Worm (Caenorhabditis elegans) whole organism, L3 larva: Measurements from ENCODE around the gene dim-1.

ENCODE experiments used
- ZK546.5 ChIP-seq: sonication (generic microtip); optimal IDR thresholded peaks from 2 replicates; lab custom pipeline; 2017; ENCODE audit warnings: missing biosample characterization, missing genetic modification characterization
- aly-2 ChIP-seq: fragments of 150-350 bp; optimal IDR thresholded peaks from 2 replicates; lab custom pipeline; 2014; ENCODE audit warnings: missing biosample characterization, missing genetic modification characterization
- ama-1 ChIP-seq: fragments of 150-350 bp; optimal IDR thresholded peaks from 2 replicates; lab custom pipeline; 2018
- ceh-28 ChIP-seq: fragments of 150-350 bp; optimal IDR thresholded peaks from 2 replicates; lab custom pipeline; 2014; ENCODE audit warnings: missing biosample characterization, missing genetic modification reagents, missing genetic modification characterization
- ceh-82 ChIP-seq: fragments of 150-350 bp; optimal IDR thresholded peaks from 2 replicates; lab custom pipeline; 2014; ENCODE audit warnings: missing biosample characterization, missing genetic modification characterization
- ceh-9 ChIP-seq: sonication (generic microtip); optimal IDR thresholded peaks from 2 replicates; lab custom pipeline; 2018; ENCODE audit warnings: missing biosample characterization, missing genetic modification characterization
- daf-12 ChIP-seq: fragments of 150-350 bp; optimal IDR thresholded peaks from 2 replicates; lab custom pipeline; 2014; ENCODE audit warnings: missing biosample characterization, missing genetic modification reagents, missing genetic modification characterization
- elt-1 ChIP-seq: fragments of 150-350 bp; optimal IDR thresholded peaks from 2 replicates; lab custom pipeline; 2014; ENCODE audit warnings: missing biosample characterization, missing genetic modification characterization
- elt-2 ChIP-seq: sonication (generic microtip); optimal IDR thresholded peaks from 2 replicates; lab custom pipeline; 2016; ENCODE audit warnings: missing genetic modification reagents, mild to moderate bottlenecking, missing genetic modification characterization, missing compliant biosample characterization
- eor-1 ChIP-seq, 2 experiments: fragments of 150-350 bp; optimal IDR thresholded peaks; 2 replicates each; lab custom pipeline; 2014 to 2018; ENCODE audit warnings: missing biosample characterization in 2 of 2, missing genetic modification characterization in 2 of 2
- fkh-10 ChIP-seq: sonication (generic microtip); optimal IDR thresholded peaks from 2 replicates; lab custom pipeline; 2017; ENCODE audit warnings: missing biosample characterization, missing genetic modification reagents, missing genetic modification characterization
- fkh-2 ChIP-seq: fragments of 150-350 bp; optimal IDR thresholded peaks from 2 replicates; lab custom pipeline; 2014; ENCODE audit warnings: missing biosample characterization, missing genetic modification reagents, missing genetic modification characterization
- fos-1 ChIP-seq: fragments of 150-350 bp; optimal IDR thresholded peaks from 2 replicates; lab custom pipeline; 2014; ENCODE audit warnings: missing biosample characterization, missing genetic modification characterization
- jun-1 ChIP-seq: fragments of 150-350 bp; optimal IDR thresholded peaks from 2 replicates; lab custom pipeline; 2014; ENCODE audit warnings: missing biosample characterization, missing genetic modification reagents, missing genetic modification characterization
- lin-39 ChIP-seq: fragments of 150-350 bp; optimal IDR thresholded peaks from 2 replicates; lab custom pipeline; 2018; ENCODE audit warnings: missing biosample characterization, missing genetic modification reagents, missing genetic modification characterization
- lsy-12 ChIP-seq: sonication (generic microtip); optimal IDR thresholded peaks from 2 replicates; lab custom pipeline; 2016; ENCODE audit warnings: mild to moderate bottlenecking, missing genetic modification characterization, missing compliant biosample characterization
- mdl-1 ChIP-seq: fragments of 150-350 bp; optimal IDR thresholded peaks from 2 replicates; lab custom pipeline; 2014; ENCODE audit warnings: missing biosample characterization, missing genetic modification characterization
- mml-1 ChIP-seq: fragments of 150-350 bp; sonication (generic microtip); optimal IDR thresholded peaks from 3 replicates; lab custom pipeline; 2014; ENCODE audit warnings: missing biosample characterization, missing genetic modification characterization
- nfya-1 ChIP-seq: sonication (generic microtip); optimal IDR thresholded peaks from 2 replicates; lab custom pipeline; 2017; ENCODE audit warnings: missing genetic modification characterization, mild to moderate bottlenecking, missing compliant biosample characterization, antibody characterized with exemption, moderate library complexity; ENCODE audit not compliant: insufficient read depth
- nhr-12 ChIP-seq: fragments of 150-350 bp; optimal IDR thresholded peaks from 2 replicates; lab custom pipeline; 2014; ENCODE audit warnings: missing biosample characterization, missing genetic modification characterization
- nhr-23 ChIP-seq: fragments of 150-350 bp; optimal IDR thresholded peaks from 2 replicates; lab custom pipeline; 2014; ENCODE audit warnings: missing biosample characterization, missing genetic modification reagents, missing genetic modification characterization
- nhr-25 ChIP-seq: sonication (generic microtip); optimal IDR thresholded peaks from 2 replicates; lab custom pipeline; 2017; ENCODE audit warnings: missing biosample characterization, missing genetic modification characterization
- nhr-28 ChIP-seq: fragments of 150-350 bp; optimal IDR thresholded peaks from 2 replicates; lab custom pipeline; 2014; ENCODE audit warnings: missing biosample characterization, missing genetic modification characterization
- nhr-67 ChIP-seq: fragments of 150-350 bp; optimal IDR thresholded peaks from 2 replicates; lab custom pipeline; 2014; ENCODE audit warnings: missing biosample characterization, missing genetic modification characterization
- nhr-76 ChIP-seq: fragments of 150-350 bp; sonication (generic microtip); optimal IDR thresholded peaks from 5 replicates; lab custom pipeline; 2014; ENCODE audit warnings: missing biosample characterization, missing genetic modification characterization
- nhr-77 ChIP-seq: fragments of 150-350 bp; optimal IDR thresholded peaks from 2 replicates; lab custom pipeline; 2014; ENCODE audit warnings: missing biosample characterization, missing genetic modification characterization
- pha-4 ChIP-seq: fragments of 150-350 bp; optimal IDR thresholded peaks from 2 replicates; lab custom pipeline; 2014; ENCODE audit warnings: missing biosample characterization, missing genetic modification reagents, missing genetic modification characterization
- pqm-1 ChIP-seq: fragments of 150-350 bp; optimal IDR thresholded peaks from 2 replicates; lab custom pipeline; 2017; ENCODE audit warnings: missing biosample characterization, missing genetic modification characterization, inconsistent platforms
- skn-1 ChIP-seq: fragments of 150-350 bp; optimal IDR thresholded peaks from 2 replicates; lab custom pipeline; 2014; ENCODE audit warnings: missing biosample characterization, missing genetic modification characterization
- snpc-4 ChIP-seq: fragments of 150-350 bp; optimal IDR thresholded peaks from 2 replicates; lab custom pipeline; 2014; ENCODE audit warnings: missing biosample characterization, missing genetic modification characterization
- tbx-2 ChIP-seq: sonication (generic microtip); optimal IDR thresholded peaks from 2 replicates; lab custom pipeline; 2016; ENCODE audit warnings: mild to moderate bottlenecking, missing genetic modification characterization, missing compliant biosample characterization
- ztf-11 ChIP-seq: fragments of 150-350 bp; optimal IDR thresholded peaks from 2 replicates; lab custom pipeline; 2014; ENCODE audit warnings: missing biosample characterization, missing genetic modification characterization

The dim-1 gene

DNA sequence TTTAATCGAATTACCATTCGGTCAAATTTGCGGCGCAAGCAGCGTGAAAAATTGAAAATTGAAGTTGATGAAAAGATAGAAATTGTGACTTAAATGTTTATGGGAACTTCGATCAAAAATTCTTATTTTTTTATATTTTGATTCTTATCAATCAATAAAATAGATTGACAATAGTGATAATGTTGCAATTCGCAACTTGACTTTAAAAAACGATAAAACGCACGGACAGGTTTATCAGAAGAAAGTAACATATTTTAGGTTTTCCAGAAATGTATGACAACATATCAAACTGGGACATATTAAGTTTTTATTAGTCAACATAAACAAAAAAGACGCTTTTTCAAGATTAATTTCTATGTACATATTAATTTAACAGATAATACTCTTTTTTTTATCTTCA, 25.3 kb upstream of the dim-1 start:
- TF ChIP-seq nhr-25 (tag; lab: Kevin White, UChicago): no peak
- peak; percentile 26 for TF ChIP-seq elt-2 (tag; lab: Kevin White, UChicago)
- TF ChIP-seq, all 47 proteins: peak for 1

DNA sequence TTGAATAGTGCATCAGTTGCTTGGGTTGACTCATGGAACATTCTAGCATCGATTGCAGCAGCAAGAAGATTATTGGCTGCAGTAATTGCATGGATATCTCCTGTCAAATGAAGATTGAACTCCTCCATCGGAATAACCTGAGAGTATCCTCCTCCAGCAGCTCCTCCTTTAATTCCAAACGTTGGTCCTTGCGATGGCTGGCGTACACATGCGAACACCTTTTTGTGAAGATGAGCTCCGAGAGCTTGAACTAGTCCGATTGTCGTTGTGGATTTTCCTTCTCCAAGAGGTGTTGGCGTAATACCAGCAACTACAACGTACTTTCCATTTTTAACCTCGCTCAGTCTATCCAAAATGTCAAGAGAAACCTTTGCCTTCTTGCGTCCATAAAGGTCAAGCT, 24.7 kb upstream of the dim-1 start:
- TF ChIP-seq lsy-12 (tag; lab: Kevin White, UChicago): no peak
- TF ChIP-seq ztf-11 (tag; lab: Kevin White, UChicago): no peak
- TF ChIP-seq nfya-1 (tag; lab: Kevin White, UChicago): no peak
- TF ChIP-seq nhr-12 (tag; lab: Kevin White, UChicago): no peak
- TF ChIP-seq mdl-1 (tag; lab: Kevin White, UChicago): no peak
- TF ChIP-seq tbx-2 (tag; lab: Kevin White, UChicago): no peak
- no peak for TF ChIP-seq fkh-2 (tag; lab: Kevin White, UChicago)
- TF ChIP-seq ceh-82 (tag; lab: Kevin White, UChicago): no peak
- TF ChIP-seq fos-1 (tag; lab: Kevin White, UChicago): no peak
- TF ChIP-seq nhr-76 (tag; lab: Kevin White, UChicago): no peak
- TF ChIP-seq nhr-28: no peak
- TF ChIP-seq nhr-67 (tag; lab: Kevin White, UChicago): no peak
- no peak for TF ChIP-seq daf-12
- TF ChIP-seq lin-39: no peak
- no peak for TF ChIP-seq nhr-23
- no peak for TF ChIP-seq eor-1 (tag; optimal IDR thresholded peaks at IDR 0.05; lab: Kevin White, UChicago)
- TF ChIP-seq elt-1: no peak
- no peak for TF ChIP-seq nhr-25 (tag; lab: Kevin White, UChicago)
- TF ChIP-seq, all 47 proteins: peak for 0

DNA sequence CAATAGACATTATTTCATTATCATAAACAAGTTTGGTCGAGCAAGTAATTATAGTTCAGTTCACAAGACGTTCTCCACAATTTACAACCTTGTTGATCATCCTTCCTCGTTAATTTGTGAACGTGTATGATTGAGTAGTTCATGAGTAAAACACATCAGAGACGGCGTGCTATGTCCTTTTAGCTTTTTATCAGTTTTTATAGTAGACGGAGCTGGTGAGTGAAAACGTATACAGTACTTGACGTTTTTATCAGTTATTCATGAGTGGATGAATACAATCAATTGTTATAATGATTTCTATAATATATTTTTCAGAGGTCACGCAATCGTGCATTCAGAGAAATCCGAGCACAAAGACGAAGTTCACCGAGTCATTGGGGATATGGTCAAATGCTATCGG, 20.9 kb upstream of the dim-1 start:
- TF ChIP-seq fkh-10 (GFP tag; lab: Kevin White, UChicago): no peak
- TF ChIP-seq snpc-4: no peak
- TF ChIP-seq pha-4 (tag; lab: Kevin White, UChicago): peak; percentile 2
- TF ChIP-seq nhr-23: no peak
- TF ChIP-seq elt-2 (tag; lab: Kevin White, UChicago): peak; percentile 54
- peak; percentile 71 for TF ChIP-seq pqm-1 (tag; lab: Kevin White, UChicago)
- TF ChIP-seq, all 47 proteins: peak for 3

DNA sequence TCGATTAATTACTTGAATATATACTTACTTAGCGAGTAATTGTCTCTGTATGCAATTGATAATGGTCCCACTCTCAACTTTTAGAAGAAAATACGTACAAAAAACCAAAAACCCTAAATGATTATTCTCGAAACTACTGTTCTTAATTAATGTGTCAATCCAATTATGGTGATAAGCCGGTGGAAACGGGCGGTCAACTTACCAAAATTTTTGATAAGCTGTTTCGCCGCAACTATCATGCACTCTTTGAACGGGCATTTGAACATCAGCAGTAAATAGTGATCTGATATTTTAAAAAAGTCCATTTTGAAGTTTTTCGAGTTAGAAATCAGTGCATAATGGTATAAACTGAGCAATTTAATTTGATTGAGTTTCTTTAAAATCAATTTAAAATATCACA, 20.4 kb upstream of the dim-1 start:
- no peak for TF ChIP-seq mml-1
- no peak for TF ChIP-seq pqm-1 (tag; lab: Kevin White, UChicago)
- TF ChIP-seq elt-2 (tag; lab: Kevin White, UChicago): peak; percentile 65

DNA sequence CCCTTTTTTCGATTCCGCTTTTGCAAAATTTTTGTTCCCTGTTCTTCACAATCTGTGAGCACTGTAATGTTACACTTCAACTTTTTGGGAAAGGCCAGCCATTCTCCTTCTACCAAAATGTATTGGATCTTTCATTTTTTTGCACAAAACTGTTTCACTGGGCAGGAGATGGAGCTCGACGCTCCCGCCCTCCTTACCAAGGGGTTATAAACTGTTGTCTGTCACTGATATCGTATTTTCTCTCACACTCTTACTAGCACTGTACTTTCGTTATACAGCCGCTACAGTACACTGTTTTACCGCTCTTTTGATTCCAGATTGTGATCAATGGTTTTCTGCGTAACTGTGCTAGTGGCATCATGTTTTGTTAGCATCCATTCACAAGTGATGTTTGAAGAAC, 19.7 kb upstream of the dim-1 start, which contains the start of gene C46F2.1:
C46F2.1 (plus strand) TSS at position 301 of the 400 bp plus-strand sequence.
- peak; percentile 61 for TF ChIP-seq pqm-1 (tag; lab: Kevin White, UChicago)
- TF ChIP-seq elt-2 (tag; lab: Kevin White, UChicago): peak; percentile 33
- no peak for TF ChIP-seq skn-1

DNA sequence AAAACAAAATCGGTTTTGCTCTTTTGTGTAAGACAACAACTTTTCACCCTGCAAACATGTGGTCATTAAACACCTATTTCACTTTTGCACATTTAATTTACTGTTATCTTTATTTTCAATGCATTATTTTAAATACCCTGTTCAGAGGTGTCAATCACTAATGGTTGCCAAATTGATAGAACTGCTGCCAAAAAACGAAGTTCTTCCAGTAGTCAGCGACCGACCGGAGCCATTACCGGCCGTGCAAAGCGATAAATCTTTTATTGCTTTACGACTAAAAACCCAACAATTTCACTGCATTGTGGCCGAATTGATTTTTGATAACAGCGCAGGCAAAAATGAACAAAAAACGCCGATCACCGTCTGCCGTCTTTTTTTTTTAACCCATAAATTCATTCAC, 16.5 kb upstream of the dim-1 start:
- no peak for TF ChIP-seq ama-1 (lab: Kevin White, UChicago)
- TF ChIP-seq nhr-77 (tag; lab: Kevin White, UChicago): no peak
- TF ChIP-seq aly-2: no peak
- peak; percentile 83 for TF ChIP-seq elt-2 (tag; lab: Kevin White, UChicago)
- TF ChIP-seq jun-1 (tag; lab: Kevin White, UChicago): no peak
- no peak for TF ChIP-seq ztf-11 (tag; lab: Kevin White, UChicago)

DNA sequence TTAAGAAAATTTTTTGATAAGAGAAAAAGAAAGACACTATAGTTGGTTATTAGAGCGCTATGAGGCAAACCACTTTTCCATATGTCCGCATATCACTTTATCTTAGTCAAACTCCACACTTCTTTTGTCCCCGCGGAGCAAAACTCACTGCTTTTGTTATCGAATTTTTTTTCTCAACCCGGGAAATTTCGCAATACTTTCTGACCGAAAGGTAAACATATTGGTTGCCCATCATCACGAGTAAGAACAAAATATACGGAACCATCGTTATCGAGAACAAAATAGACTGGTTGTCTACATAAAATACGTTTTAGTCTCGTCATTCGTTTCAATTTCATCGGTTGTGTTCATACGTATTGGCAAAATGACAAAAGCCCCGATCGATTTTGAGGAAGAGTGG, 11.3 kb upstream of the dim-1 start, which contains the start of gene C18A11.1:
C18A11.1 (plus strand) TSS at position 36 of the 400 bp plus-strand sequence.
- TF ChIP-seq aly-2 (no peak), pha-4 (tag; lab: Kevin White, UChicago) (peak; percentile 79), ZK546.5 (tag; lab: Kevin White, UChicago) (no peak), ceh-28 (tag; lab: Kevin White, UChicago) (peak; percentile 56), pqm-1 (tag; lab: Kevin White, UChicago) (peak; percentile 77), elt-2 (tag; lab: Kevin White, UChicago) (peak; percentile 86), nfya-1 (tag; lab: Kevin White, UChicago) (peak; percentile 10), eor-1 (tag; optimal IDR thresholded peaks at IDR 0.05; lab: Kevin White, UChicago) (no peak), ceh-9 (tag; lab: Kevin White, UChicago) (no peak), daf-12 (no peak)
